Fruit fly (Drosophila melanogaster) whole organism, embryonic: Measurements from ENCODE around the gene Moca-cyp.
A peak's percentile ranks its signal among the peaks of the same experiment; 100 is the strongest.

ENCODE experiments used
- CG11085 ChIP-seq: fragments of 200-800 bp; sonication (Bioruptor generic); IDR thresholded peaks from 2 replicates; pipeline ENCODE4 v1.3.6; 2022; ENCODE audit warnings: missing biosample characterization, missing genetic modification characterization
- CG11696 ChIP-seq: fragments of 200-800 bp; sonication (Bioruptor generic); IDR thresholded peaks from 2 replicates; pipeline ENCODE4 v1.3.6; 2022; ENCODE audit warnings: missing biosample characterization, missing genetic modification characterization
- CG12659 ChIP-seq: fragments of 200-800 bp; sonication (Bioruptor generic); optimal IDR thresholded peaks from 3 replicates; lab custom pipeline; 2017; ENCODE audit warnings: mild to moderate bottlenecking, missing biosample characterization, missing genetic modification reagents, missing genetic modification characterization
- CG14441 ChIP-seq: fragments of 200-800 bp; sonication (Bioruptor generic); IDR thresholded peaks from 2 replicates; pipeline ENCODE4 v1.3.6; 2022; ENCODE audit warnings: missing biosample characterization, missing genetic modification characterization
- CG16863 ChIP-seq: fragments of 200-800 bp; sonication (Bioruptor generic); optimal IDR thresholded peaks from 3 replicates; lab custom pipeline; 2016; ENCODE audit warnings: missing biosample characterization, missing genetic modification characterization
- CG17359 ChIP-seq: fragments of 200-800 bp; sonication (Bioruptor generic); optimal IDR thresholded peaks from 3 replicates; lab custom pipeline; 2018; ENCODE audit warnings: missing biosample characterization, mild to moderate bottlenecking, missing genetic modification characterization, moderate library complexity
- CG17568 ChIP-seq: fragments of 200-800 bp; sonication (Bioruptor generic); optimal IDR thresholded peaks from 2 replicates; lab custom pipeline; 2018; ENCODE audit warnings: missing biosample characterization, mild to moderate bottlenecking, missing genetic modification characterization, moderate library complexity
- CG1792 ChIP-seq: fragments of 200-800 bp; sonication (Bioruptor generic); optimal IDR thresholded peaks from 2 replicates; lab custom pipeline; 2016; ENCODE audit warnings: missing biosample characterization, missing genetic modification characterization
- CG18599 ChIP-seq: fragments of 200-800 bp; sonication (Bioruptor generic); optimal IDR thresholded peaks from 3 replicates; lab custom pipeline; 2017; ENCODE audit warnings: missing biosample characterization, missing genetic modification characterization, mild to moderate bottlenecking, moderate library complexity, missing genetic modification reagents
- CG18619 ChIP-seq: fragments of 200-800 bp; sonication (Bioruptor generic); optimal IDR thresholded peaks from 3 replicates; lab custom pipeline; 2017; ENCODE audit warnings: missing biosample characterization, mild to moderate bottlenecking, missing genetic modification characterization
- CG2875 ChIP-seq: fragments of 200-800 bp; sonication (Bioruptor generic); optimal IDR thresholded peaks from 2 replicates; lab custom pipeline; 2017; ENCODE audit warnings: missing biosample characterization, mild to moderate bottlenecking, missing genetic modification characterization, missing genetic modification reagents
- CG3163 ChIP-seq: fragments of 200-800 bp; sonication (Bioruptor generic); optimal IDR thresholded peaks from 3 replicates; lab custom pipeline; 2016; ENCODE audit warnings: missing biosample characterization, missing genetic modification characterization
- CG33213 ChIP-seq: fragments of 200-800 bp; sonication (Bioruptor generic); optimal IDR thresholded peaks from 3 replicates; lab custom pipeline; 2016; ENCODE audit warnings: missing biosample characterization, missing genetic modification characterization
- CG3407 ChIP-seq: fragments of 200-800 bp; sonication (Bioruptor generic); optimal IDR thresholded peaks from 2 replicates; lab custom pipeline; 2018; ENCODE audit warnings: missing biosample characterization, mild to moderate bottlenecking, missing genetic modification characterization
- CG3995 ChIP-seq: fragments of 200-800 bp; sonication (Bioruptor generic); optimal IDR thresholded peaks from 3 replicates; lab custom pipeline; 2016; ENCODE audit warnings: missing biosample characterization, missing genetic modification characterization
- CG4424 ChIP-seq: fragments of 200-800 bp; sonication (Bioruptor generic); optimal IDR thresholded peaks from 3 replicates; lab custom pipeline; 2016; ENCODE audit warnings: missing biosample characterization, missing genetic modification characterization
- CG6272 ChIP-seq: fragments of 200-800 bp; sonication (Bioruptor generic); IDR thresholded peaks from 2 replicates; pipeline ENCODE4 v1.3.6; 2022; ENCODE audit warnings: missing biosample characterization, missing genetic modification characterization
- CG6765 ChIP-seq: fragments of 200-800 bp; sonication (Bioruptor generic); optimal IDR thresholded peaks from 3 replicates; lab custom pipeline; 2017; ENCODE audit warnings: missing biosample characterization, mild to moderate bottlenecking, missing genetic modification characterization
- CG8388 ChIP-seq: fragments of 200-800 bp; sonication (Bioruptor generic); optimal IDR thresholded peaks from 2 replicates; lab custom pipeline; 2019; ENCODE audit warnings: missing biosample characterization, mild to moderate bottlenecking, missing genetic modification characterization, moderate library complexity
- CrebB ChIP-seq: fragments of 200-800 bp; sonication (Bioruptor generic); optimal IDR thresholded peaks from 3 replicates; lab custom pipeline; 2018; ENCODE audit warnings: missing biosample characterization, mild to moderate bottlenecking, missing genetic modification characterization
- Drgx ChIP-seq: fragments of 200-800 bp; sonication (Bioruptor generic); IDR thresholded peaks from 2 replicates; pipeline ENCODE4 v1.3.6; 2022; ENCODE audit warnings: missing biosample characterization, missing genetic modification characterization
- HHEX ChIP-seq: fragments of 200-800 bp; sonication (Bioruptor generic); optimal IDR thresholded peaks from 3 replicates; lab custom pipeline; 2017; ENCODE audit warnings: missing biosample characterization, mild to moderate bottlenecking, missing genetic modification characterization, missing genetic modification reagents
- HLHmδ ChIP-seq: fragments of 200-800 bp; sonication (Bioruptor generic); optimal IDR thresholded peaks from 2 replicates; lab custom pipeline; 2018; ENCODE audit warnings: missing biosample characterization, mild to moderate bottlenecking, missing genetic modification characterization, moderate library complexity
- Hsf ChIP-seq: fragments of 200-800 bp; sonication (Bioruptor generic); optimal IDR thresholded peaks from 3 replicates; lab custom pipeline; 2016; ENCODE audit warnings: missing biosample characterization, missing genetic modification characterization
- MBD-R2 ChIP-seq: fragments of 200-800 bp; sonication (Bioruptor generic); IDR thresholded peaks from 2 replicates; pipeline ENCODE4 v1.3.6; 2022; ENCODE audit warnings: missing biosample characterization, missing genetic modification characterization
- Nf-YB ChIP-seq: fragments of 200-800 bp; sonication (Bioruptor generic); optimal IDR thresholded peaks from 3 replicates; lab custom pipeline; 2019; ENCODE audit warnings: missing biosample characterization, mild to moderate bottlenecking, missing genetic modification characterization, moderate library complexity
- Sry-β ChIP-seq: fragments of 200-800 bp; sonication (Bioruptor generic); optimal IDR thresholded peaks from 2 replicates; lab custom pipeline; 2018; ENCODE audit warnings: missing biosample characterization, mild to moderate bottlenecking, missing genetic modification characterization, moderate library complexity
- Trl ChIP-seq, 3 experiments: fragments of >200 bp in 2 of 3; fragments of 200-800 bp in 1 of 3; sonication (Bioruptor generic) in 1 of 3; optimal IDR thresholded peaks; 2 replicates in 1 of 3; 3 replicates in 2 of 3; lab custom pipeline; 2016 to 2017; ENCODE audit warnings: missing biosample characterization in 1 of 3, missing genetic modification characterization in 1 of 3
- abd-A ChIP-seq: fragments of 200-800 bp; sonication (Bioruptor generic); optimal IDR thresholded peaks from 3 replicates; lab custom pipeline; 2019; ENCODE audit warnings: missing biosample characterization, mild to moderate bottlenecking, missing genetic modification characterization, moderate library complexity
- bbx ChIP-seq: fragments of 200-800 bp; sonication (Bioruptor generic); IDR thresholded peaks from 2 replicates; pipeline ENCODE4 v1.3.6; 2022; ENCODE audit warnings: missing biosample characterization, missing genetic modification characterization; ENCODE audit not compliant: partially characterized antibody
- cas ChIP-seq: fragments of 200-800 bp; sonication (Bioruptor generic); IDR thresholded peaks from 2 replicates; pipeline ENCODE4 v1.3.6; 2022; ENCODE audit warnings: missing biosample characterization, missing genetic modification characterization
- chn ChIP-seq: fragments of 200-800 bp; sonication (Bioruptor generic); optimal IDR thresholded peaks from 2 replicates; lab custom pipeline; 2016; ENCODE audit warnings: missing biosample characterization, missing genetic modification characterization
- dmrt11E ChIP-seq: fragments of 200-800 bp; sonication (Bioruptor generic); optimal IDR thresholded peaks from 3 replicates; lab custom pipeline; 2018; ENCODE audit warnings: missing biosample characterization, mild to moderate bottlenecking, missing genetic modification characterization, moderate library complexity
- dmrt99B ChIP-seq: fragments of 200-800 bp; sonication (Bioruptor generic); optimal IDR thresholded peaks from 2 replicates; lab custom pipeline; 2018; ENCODE audit warnings: missing biosample characterization, mild to moderate bottlenecking, missing genetic modification characterization, moderate library complexity
- eyg ChIP-seq: fragments of 200-800 bp; sonication (Bioruptor generic); optimal IDR thresholded peaks from 3 replicates; lab custom pipeline; 2016; ENCODE audit warnings: missing biosample characterization, missing genetic modification characterization
- fd3F ChIP-seq: fragments of 200-800 bp; sonication (Bioruptor generic); optimal IDR thresholded peaks from 2 replicates; lab custom pipeline; 2018; ENCODE audit warnings: missing biosample characterization, mild to moderate bottlenecking, missing genetic modification characterization, moderate library complexity
- lbe ChIP-seq: fragments of 200-800 bp; sonication (Bioruptor generic); optimal IDR thresholded peaks from 2 replicates; lab custom pipeline; 2016; ENCODE audit warnings: missing biosample characterization, mild to moderate bottlenecking, missing genetic modification characterization
- luna ChIP-seq: fragments of 200-800 bp; sonication (Bioruptor generic); optimal IDR thresholded peaks from 2 replicates; lab custom pipeline; 2016; ENCODE audit warnings: missing biosample characterization, missing genetic modification characterization
- mirr ChIP-seq: fragments of 200-800 bp; sonication (Bioruptor generic); optimal IDR thresholded peaks from 3 replicates; lab custom pipeline; 2018; ENCODE audit warnings: missing biosample characterization, mild to moderate bottlenecking, missing genetic modification characterization
- phol ChIP-seq: fragments of 200-800 bp; sonication (Bioruptor generic); optimal IDR thresholded peaks from 3 replicates; lab custom pipeline; 2018; ENCODE audit warnings: missing biosample characterization, mild to moderate bottlenecking, missing genetic modification characterization, moderate library complexity
- pros ChIP-seq: fragments of 200-800 bp; sonication (Bioruptor generic); optimal IDR thresholded peaks from 3 replicates; lab custom pipeline; 2019; ENCODE audit warnings: missing biosample characterization, mild to moderate bottlenecking, missing genetic modification characterization, moderate library complexity
- scrt ChIP-seq: fragments of 200-800 bp; sonication (Bioruptor generic); optimal IDR thresholded peaks from 2 replicates; lab custom pipeline; 2018; ENCODE audit warnings: missing biosample characterization, mild to moderate bottlenecking, missing genetic modification characterization, moderate library complexity
- sens ChIP-seq: fragments of 200-800 bp; sonication (Bioruptor generic); peaks from one replicate; lab custom pipeline; 2016; ENCODE audit warnings: missing biosample characterization, missing genetic modification characterization
- sima ChIP-seq: fragments of 200-800 bp; sonication (Bioruptor generic); optimal IDR thresholded peaks from 2 replicates; lab custom pipeline; 2016; ENCODE audit warnings: missing biosample characterization, missing genetic modification characterization
- tap ChIP-seq: fragments of 200-800 bp; optimal IDR thresholded peaks from 3 replicates; lab custom pipeline; 2019; ENCODE audit warnings: missing biosample characterization, mild to moderate bottlenecking, missing genetic modification characterization, moderate library complexity
- tio ChIP-seq: fragments of 200-800 bp; sonication (Bioruptor generic); optimal IDR thresholded peaks from 2 replicates; lab custom pipeline; 2017; ENCODE audit warnings: missing biosample characterization, missing genetic modification characterization, inconsistent platforms
- tup ChIP-seq: fragments of 200-800 bp; sonication (Bioruptor generic); optimal IDR thresholded peaks from 2 replicates; lab custom pipeline; 2016; ENCODE audit warnings: missing biosample characterization, mild to moderate bottlenecking, missing genetic modification characterization, moderate library complexity
- vfl ChIP-seq: fragments of 200-800 bp; sonication (Bioruptor generic); optimal IDR thresholded peaks from 2 replicates; lab custom pipeline; 2016; ENCODE audit warnings: missing biosample characterization, missing genetic modification characterization
- z ChIP-seq: fragments of 200-800 bp; sonication (Bioruptor generic); IDR thresholded peaks from 3 replicates; pipeline ENCODE4 v1.3.6; 2022; ENCODE audit warnings: missing biosample characterization, missing genetic modification characterization

The Moca-cyp gene

DNA sequence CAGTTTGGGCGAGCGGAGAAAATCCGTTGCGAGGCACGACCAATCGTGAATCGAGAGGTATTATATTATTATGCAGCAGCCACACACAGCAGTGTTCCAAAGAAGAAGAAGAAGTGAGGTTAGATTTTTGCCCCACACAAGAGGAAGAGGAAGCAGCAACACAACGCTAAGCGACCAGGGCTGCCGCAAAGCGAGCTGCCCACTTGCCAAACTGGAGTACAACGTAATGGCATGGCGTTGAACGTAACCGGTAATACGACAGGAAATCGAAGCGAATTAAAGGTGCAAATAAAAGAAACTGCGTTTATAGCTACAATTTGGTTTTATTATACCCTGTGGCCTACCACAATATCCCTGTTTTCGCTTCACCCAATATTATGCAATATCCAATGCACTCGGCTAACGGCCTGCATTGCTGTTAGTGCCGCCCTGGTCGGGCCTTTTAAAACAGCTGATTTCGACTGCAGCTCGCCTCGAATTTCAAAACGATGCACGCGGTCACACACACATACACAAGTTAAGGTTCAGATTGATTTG is 4.6 kb upstream of the Moca-cyp start (continued):
- TF ChIP-seq CG2875 (GFP tag; lab: Kevin White, UChicago) (peak; percentile 64), CG16863 (GFP tag; lab: Kevin White, UChicago) (peak; percentile 64), tup (GFP tag; lab: Kevin White, UChicago) (peak; percentile 59), tio (peak; percentile 49), eyg (GFP tag; lab: Kevin White, UChicago) (peak; percentile 56), CrebB (peak; percentile 70), CG1792 (GFP tag; lab: Kevin White, UChicago) (peak; percentile 67), abd-A (tag; lab: Kevin White, UChicago) (peak; percentile 36), dmrt11E (peak; percentile 79), pros (GFP tag; lab: Kevin White, UChicago) (peak; percentile 15), Hsf (GFP tag; lab: Kevin White, UChicago) (peak; percentile 73), vfl (GFP tag; lab: Kevin White, UChicago) (peak; percentile 64), Nf-YB (GFP tag; lab: Kevin White, UChicago) (peak; percentile 60), CG18619 (GFP tag; lab: Kevin White, UChicago) (peak; percentile 51), Sry-β (GFP tag; lab: Kevin White, UChicago) (no peak), lbe (GFP tag; lab: Kevin White, UChicago) (peak; percentile 51), sens (GFP tag; lab: Kevin White, UChicago) (peak; percentile 97), CG14441 (GFP tag; lab: Robert Waterston, UW) (peak; percentile 52), CG6272 (GFP tag; lab: Robert Waterston, UW) (no peak), CG17359 (tag; lab: Kevin White, UChicago) (peak; percentile 49), dmrt99B (tag; lab: Kevin White, UChicago) (peak; percentile 62), CG11085 (GFP tag; lab: Robert Waterston, UW) (peak; percentile 58; the same call in 1 of the 2 replicates), CG3995 (GFP tag; lab: Kevin White, UChicago) (peak; percentile 32), luna (GFP tag; lab: Kevin White, UChicago) (no peak), mirr (GFP tag; lab: Kevin White, UChicago) (peak; percentile 83), MBD-R2 (peak; percentile 64), chn (GFP tag; lab: Kevin White, UChicago) (peak; percentile 85), sima (GFP tag; lab: Kevin White, UChicago) (no peak), CG3163 (GFP tag; lab: Kevin White, UChicago) (peak; percentile 74), CG33213 (GFP tag; lab: Kevin White, UChicago) (peak; percentile 45), CG8388 (GFP tag; lab: Kevin White, UChicago) (peak; percentile 54), z (GFP tag; lab: Robert Waterston, UW) (no peak), CG18599 (GFP tag; lab: Kevin White, UChicago) (peak; percentile 56), scrt (peak; percentile 76), tap (tag; lab: Kevin White, UChicago) (peak; percentile 34), HLHmδ (GFP tag; lab: Kevin White, UChicago) (peak; percentile 33), CG12659 (GFP tag; lab: Kevin White, UChicago) (peak; percentile 78), phol (peak; percentile 87), CG3407 (GFP tag; lab: Kevin White, UChicago) (peak; percentile 70), Drgx (peak; percentile 35; the same call in 1 of the 2 replicates), CG4424 (peak; percentile 79), CG11696 (GFP tag; lab: Robert Waterston, UW) (no peak), bbx (GFP tag; lab: Robert Waterston, UW) (peak; percentile 50; the same call in 1 of the 2 replicates), fd3F (GFP tag; lab: Kevin White, UChicago) (peak; percentile 36), HHEX (GFP tag; lab: Kevin White, UChicago) (peak; percentile 82), CG6765 (peak; percentile 62), cas (GFP tag; lab: Robert Waterston, UW) (0 out of 2 replicates have a peak, but pooled peaks have one; percentile 30), Trl (optimal IDR thresholded peaks at IDR 0.05; lab: Kevin White, UChicago) (no peak), Trl (GFP tag; optimal IDR thresholded peaks at IDR 0.05; lab: Kevin White, UChicago) (peak; percentile 77), CG17568 (peak; percentile 64)
